Worm (Caenorhabditis elegans) whole organism, L4 larva: Measurements from ENCODE around the gene ugt-16.

Experiments used
- D1046.2 ChIP-seq: fragments of 200-800 bp; sonication (Bioruptor generic); IDR thresholded peaks from 2 replicates; pipeline ENCODE4 v1.3.6; 2022; ENCODE audit warnings: missing genetic modification characterization, missing compliant biosample characterization
- F26F4.8 ChIP-seq: fragments of 200-800 bp; sonication (Bioruptor generic); conservative IDR thresholded peaks from 2 replicates; pipeline ENCODE4 v1.3.6; 2022; ENCODE audit warnings: missing genetic modification characterization, missing compliant biosample characterization
- F44E2.7 ChIP-seq: fragments of 200-800 bp; sonication (Bioruptor generic); IDR thresholded peaks from 2 replicates; pipeline ENCODE4 v2.1.2; 2022; ENCODE audit warnings: missing genetic modification characterization, missing compliant biosample characterization
- R02D3.7 ChIP-seq: fragments of 150-350 bp; sonication (generic microtip); optimal IDR thresholded peaks from 3 replicates; lab custom pipeline; 2014; ENCODE audit warnings: missing biosample characterization, missing genetic modification characterization
- T26A8.4 ChIP-seq: fragments of 200-800 bp; sonication (Bioruptor generic); IDR thresholded peaks from 2 replicates; pipeline ENCODE4 v1.3.6; 2022; ENCODE audit warnings: missing genetic modification characterization, missing compliant biosample characterization
- Y105C5A.15 ChIP-seq: fragments of 200-800 bp; sonication (Bioruptor generic); IDR thresholded peaks from 2 replicates; pipeline ENCODE4 v1.3.6; 2022; ENCODE audit warnings: missing genetic modification characterization, missing compliant biosample characterization
- ZK546.5 ChIP-seq, 2 experiments: sonication (generic microtip); optimal IDR thresholded peaks; 2 replicates each; lab custom pipeline; 2017; ENCODE audit warnings: missing biosample characterization in 2 of 2, missing genetic modification characterization in 2 of 2
- aly-2 ChIP-seq: sonication (generic microtip); optimal IDR thresholded peaks from 2 replicates; lab custom pipeline; 2018; ENCODE audit warnings: missing biosample characterization, missing genetic modification characterization
- ceh-20 ChIP-seq: fragments of 200-800 bp; sonication (Bioruptor generic); IDR thresholded peaks from 2 replicates; pipeline ENCODE4 v1.3.6; 2022; ENCODE audit warnings: missing genetic modification reagents, missing genetic modification characterization, missing compliant biosample characterization
- ceh-28 ChIP-seq: fragments of 150-350 bp; optimal IDR thresholded peaks from 2 replicates; lab custom pipeline; 2014; ENCODE audit warnings: missing biosample characterization, missing genetic modification reagents, missing genetic modification characterization
- ceh-44 ChIP-seq: fragments of 200-800 bp; sonication (Bioruptor generic); IDR thresholded peaks from 2 replicates; pipeline ENCODE4 v1.3.6; 2022; ENCODE audit warnings: missing genetic modification reagents, missing genetic modification characterization, missing compliant biosample characterization
- ceh-82 ChIP-seq: sonication (generic microtip); optimal IDR thresholded peaks from 2 replicates; lab custom pipeline; 2017; ENCODE audit warnings: missing biosample characterization, missing genetic modification characterization
- ces-1 ChIP-seq: fragments of 150-350 bp; sonication (generic microtip); optimal IDR thresholded peaks from 4 replicates; lab custom pipeline; 2014; ENCODE audit warnings: missing biosample characterization, missing genetic modification reagents, missing genetic modification characterization
- cey-2 ChIP-seq: sonication (generic microtip); optimal IDR thresholded peaks from 3 replicates; lab custom pipeline; 2017; ENCODE audit warnings: missing genetic modification characterization, mild to moderate bottlenecking, missing compliant biosample characterization, antibody characterized with exemption, borderline replicate concordance; ENCODE audit not compliant: insufficient read depth
- ctbp-1 ChIP-seq: fragments of 200-800 bp; sonication (Bioruptor generic); IDR thresholded peaks from 2 replicates; pipeline ENCODE4 v1.3.6; 2022; ENCODE audit warnings: missing genetic modification reagents, missing genetic modification characterization, missing compliant biosample characterization
- daf-12 ChIP-seq: fragments of 150-350 bp; optimal IDR thresholded peaks from 2 replicates; lab custom pipeline; 2014; ENCODE audit warnings: missing biosample characterization, missing genetic modification reagents, missing genetic modification characterization
- daf-16 ChIP-seq, 3 experiments: sonication (generic microtip); optimal IDR thresholded peaks; 2 replicates each; lab custom pipeline; 2016 to 2017; ENCODE audit warnings: missing genetic modification characterization in 3 of 3, missing genetic modification reagents in 3 of 3, mild to moderate bottlenecking in 2 of 3, missing compliant biosample characterization in 2 of 3, missing biosample characterization in 1 of 3, moderate library complexity in 1 of 3
- daf-19 ChIP-seq: fragments of 200-800 bp; sonication (Bioruptor generic); conservative IDR thresholded peaks from 2 replicates; pipeline ENCODE4 v1.3.6; 2022; ENCODE audit warnings: missing genetic modification characterization, missing compliant biosample characterization
- dmd-9 ChIP-seq: fragments of 200-800 bp; sonication (Bioruptor generic); IDR thresholded peaks from 2 replicates; pipeline ENCODE4 v1.3.6; 2022; ENCODE audit warnings: missing genetic modification reagents, missing genetic modification characterization, missing compliant biosample characterization
- dpl-1 ChIP-seq: fragments of 150-350 bp; optimal IDR thresholded peaks from 2 replicates; lab custom pipeline; 2014; ENCODE audit warnings: missing biosample characterization, missing genetic modification reagents, missing genetic modification characterization
- egl-27 ChIP-seq: sonication (generic microtip); optimal IDR thresholded peaks from 3 replicates; lab custom pipeline; 2017; ENCODE audit warnings: missing biosample characterization, missing genetic modification reagents, missing genetic modification characterization
- fkh-10 ChIP-seq: fragments of 150-350 bp; optimal IDR thresholded peaks from 2 replicates; lab custom pipeline; 2014; ENCODE audit warnings: missing biosample characterization, missing genetic modification reagents, missing genetic modification characterization
- gei-8 ChIP-seq: fragments of 200-800 bp; sonication (Bioruptor generic); optimal IDR thresholded peaks from 2 replicates; lab custom pipeline; 2018; ENCODE audit warnings: mild to moderate bottlenecking, missing genetic modification characterization, missing compliant biosample characterization
- hif-1 ChIP-seq, 2 experiments: sonication (generic microtip); optimal IDR thresholded peaks; 2 replicates each; lab custom pipeline; 2016 to 2017; ENCODE audit warnings: missing compliant biosample characterization in 2 of 2, missing genetic modification characterization in 2 of 2, missing genetic modification reagents in 2 of 2, missing genotype in 2 of 2, mild to moderate bottlenecking in 1 of 2
- hlh-11 ChIP-seq: fragments of 200-800 bp; sonication (Bioruptor generic); optimal IDR thresholded peaks from 2 replicates; lab custom pipeline; 2018; ENCODE audit warnings: mild to moderate bottlenecking, missing genetic modification characterization, missing compliant biosample characterization
- hmg-1.1 ChIP-seq: fragments of 200-800 bp; sonication (Bioruptor generic); IDR thresholded peaks from 2 replicates; pipeline ENCODE4 v1.3.6; 2022; ENCODE audit warnings: missing genetic modification reagents, missing genetic modification characterization, missing compliant biosample characterization
- jun-1 ChIP-seq: fragments of 150-350 bp; optimal IDR thresholded peaks from 2 replicates; lab custom pipeline; 2014; ENCODE audit warnings: missing biosample characterization, missing genetic modification reagents, missing genetic modification characterization
- lim-7 ChIP-seq: fragments of 200-800 bp; sonication (Bioruptor generic); IDR thresholded peaks from 2 replicates; pipeline ENCODE4 v1.3.6; 2022; ENCODE audit warnings: missing genetic modification characterization, missing compliant biosample characterization
- lin-13 ChIP-seq: fragments of 150-350 bp; optimal IDR thresholded peaks from 2 replicates; lab custom pipeline; 2014; ENCODE audit warnings: missing biosample characterization, missing genetic modification reagents, missing genetic modification characterization
- lin-38 ChIP-seq: fragments of 200-800 bp; sonication (Bioruptor generic); IDR thresholded peaks from 2 replicates; pipeline ENCODE4 v1.3.6; 2022; ENCODE audit warnings: missing genetic modification reagents, missing genetic modification characterization, missing compliant biosample characterization
- lin-39 ChIP-seq: fragments of 150-350 bp; optimal IDR thresholded peaks from 2 replicates; lab custom pipeline; 2014; ENCODE audit warnings: missing biosample characterization, missing genetic modification reagents, missing genetic modification characterization
- mdt-29 ChIP-seq: fragments of 200-800 bp; sonication (Bioruptor generic); IDR thresholded peaks from 2 replicates; pipeline ENCODE4 v1.3.6; 2022; ENCODE audit warnings: missing genetic modification reagents, missing genetic modification characterization, missing compliant biosample characterization
- mep-1 ChIP-seq: fragments of 150-350 bp; sonication (generic microtip); optimal IDR thresholded peaks from 3 replicates; lab custom pipeline; 2014; ENCODE audit warnings: missing biosample characterization, missing genetic modification characterization
- mxl-3 ChIP-seq: fragments of 200-800 bp; sonication (Bioruptor generic); optimal IDR thresholded peaks from 2 replicates; lab custom pipeline; 2018; ENCODE audit warnings: mild to moderate bottlenecking, missing genetic modification characterization, missing compliant biosample characterization
- nhr-102 ChIP-seq: sonication (generic microtip); optimal IDR thresholded peaks from 2 replicates; lab custom pipeline; 2016; ENCODE audit warnings: mild to moderate bottlenecking, missing genetic modification characterization, moderate library complexity, missing compliant biosample characterization
- nhr-111 ChIP-seq: fragments of 200-800 bp; sonication (Bioruptor generic); optimal IDR thresholded peaks from 2 replicates; lab custom pipeline; 2018; ENCODE audit warnings: mild to moderate bottlenecking, missing genetic modification characterization, missing compliant biosample characterization
- nhr-237 ChIP-seq: sonication (generic microtip); optimal IDR thresholded peaks from 2 replicates; lab custom pipeline; 2017; ENCODE audit warnings: missing biosample characterization, missing genetic modification characterization
- nhr-41 ChIP-seq: fragments of 200-800 bp; sonication (Bioruptor generic); IDR thresholded peaks from 2 replicates; pipeline ENCODE4 v1.3.6; 2022; ENCODE audit warnings: missing genetic modification reagents, missing genetic modification characterization, missing compliant biosample characterization
- nhr-48 ChIP-seq: sonication (generic microtip); optimal IDR thresholded peaks from 2 replicates; lab custom pipeline; 2016; ENCODE audit warnings: mild to moderate bottlenecking, missing genetic modification characterization, missing compliant biosample characterization
- nhr-76 ChIP-seq: fragments of 150-350 bp; optimal IDR thresholded peaks from 2 replicates; lab custom pipeline; 2014; ENCODE audit warnings: missing biosample characterization, missing genetic modification characterization
- php-3 ChIP-seq: fragments of 200-800 bp; sonication (Bioruptor generic); IDR thresholded peaks from 2 replicates; pipeline ENCODE4 v1.3.6; 2022; ENCODE audit warnings: missing genetic modification reagents, missing genetic modification characterization, missing compliant biosample characterization
- saeg-2 ChIP-seq: fragments of 200-800 bp; sonication (Bioruptor generic); IDR thresholded peaks from 2 replicates; pipeline ENCODE4 v1.3.6; 2022; ENCODE audit warnings: missing genetic modification reagents, missing genetic modification characterization, missing compliant biosample characterization
- snpc-1.2 ChIP-seq: fragments of 200-800 bp; sonication (Bioruptor generic); IDR thresholded peaks from 2 replicates; pipeline ENCODE4 v1.3.6; 2022; ENCODE audit warnings: missing genetic modification reagents, missing genetic modification characterization, missing compliant biosample characterization
- spr-1 ChIP-seq: sonication (generic microtip); optimal IDR thresholded peaks from 2 replicates; lab custom pipeline; 2016; ENCODE audit warnings: mild to moderate bottlenecking, missing genetic modification characterization, missing compliant biosample characterization
- unc-130 ChIP-seq: sonication (generic microtip); optimal IDR thresholded peaks from 2 replicates; lab custom pipeline; 2016; ENCODE audit warnings: missing genetic modification reagents, missing genetic modification characterization, missing compliant biosample characterization
- zag-1 ChIP-seq: fragments of 150-350 bp; optimal IDR thresholded peaks from 2 replicates; lab custom pipeline; 2014; ENCODE audit warnings: missing biosample characterization, missing genetic modification characterization
- zfp-3 ChIP-seq: fragments of 200-800 bp; sonication (Bioruptor generic); conservative IDR thresholded peaks from 2 replicates; pipeline ENCODE4 v1.3.6; 2022; ENCODE audit warnings: missing genetic modification reagents, missing genetic modification characterization, missing compliant biosample characterization
- zip-11 ChIP-seq: fragments of 200-800 bp; sonication (Bioruptor generic); IDR thresholded peaks from 2 replicates; pipeline ENCODE4 v1.3.6; 2022; ENCODE audit warnings: missing genetic modification characterization, missing compliant biosample characterization
- zip-2 ChIP-seq: fragments of 150-350 bp; optimal IDR thresholded peaks from 2 replicates; lab custom pipeline; 2014; ENCODE audit warnings: missing biosample characterization, missing genetic modification characterization
- ztf-11 ChIP-seq: fragments of 150-350 bp; optimal IDR thresholded peaks from 2 replicates; lab custom pipeline; 2014; ENCODE audit warnings: missing biosample characterization, missing genetic modification characterization
- ztf-7 ChIP-seq: fragments of 150-350 bp; optimal IDR thresholded peaks from 2 replicates; lab custom pipeline; 2014; ENCODE audit warnings: missing biosample characterization, missing genetic modification characterization

ugt-16 gene

ce11 chrV:12869948-12870347 is 45.1 kb downstream of the ugt-16 start, which contains the start of gene T07F10.3 (continued):
- TF ChIP-seq F26F4.8 (GFP tag; lab: Robert Waterston, UW) (no peak), nhr-76 (tag; lab: Kevin White, UChicago) (no peak), Y105C5A.15 (no peak), mep-1 (tag; lab: Kevin White, UChicago) (no peak), hif-1 (tag; optimal IDR thresholded peaks at IDR 0.05; lab: Kevin White, UChicago) (peak in 1 of 2 experiments; percentile 94), ceh-20 (GFP tag; lab: Robert Waterston, UW) (peak; percentile 71), fkh-10 (GFP tag; lab: Kevin White, UChicago) (no peak), daf-12 (tag; lab: Kevin White, UChicago) (no peak), hmg-1.1 (GFP tag; lab: Robert Waterston, UW) (0 out of 2 replicates have a peak, but pooled peaks have one; percentile 34), ces-1 (GFP tag; lab: Kevin White, UChicago) (peak; percentile 25), gei-8 (GFP tag; lab: Kevin White, UChicago) (no peak), egl-27 (tag; lab: Kevin White, UChicago) (no peak), ztf-11 (no peak), lim-7 (no peak), zfp-3 (GFP tag; lab: Robert Waterston, UW) (peak; percentile 81; the same call in 1 of the 2 replicates), ZK546.5 (tag; optimal IDR thresholded peaks at IDR 0.05; lab: Kevin White, UChicago) (no peak), ceh-28 (tag; lab: Kevin White, UChicago) (no peak), nhr-102 (tag; lab: Kevin White, UChicago) (peak; percentile 79), aly-2 (tag; lab: Kevin White, UChicago) (no peak), nhr-41 (GFP tag; lab: Robert Waterston, UW) (no peak), ztf-7 (tag; lab: Kevin White, UChicago) (no peak), zip-11 (GFP tag; lab: Robert Waterston, UW) (no peak), snpc-1.2 (GFP tag; lab: Robert Waterston, UW) (0 out of 2 replicates have a peak, but pooled peaks have one; percentile 63), D1046.2 (GFP tag; lab: Robert Waterston, UW) (0 out of 2 replicates have a peak, but pooled peaks have one; percentile 41), saeg-2 (GFP tag; lab: Robert Waterston, UW) (0 out of 2 replicates have a peak, but pooled peaks have one; percentile 38), ctbp-1 (GFP tag; lab: Robert Waterston, UW) (no peak; the same call in 1 of the 2 replicates), zag-1 (tag; lab: Kevin White, UChicago) (no peak), lin-13 (GFP tag; lab: Kevin White, UChicago) (no peak), unc-130 (GFP tag; lab: Kevin White, UChicago) (peak; percentile 93), daf-16 (GFP tag; optimal IDR thresholded peaks at IDR 0.05; lab: Kevin White, UChicago) (peak in 1 of 2 experiments; percentile 41), daf-16 (tag; optimal IDR thresholded peaks at IDR 0.05; lab: Kevin White, UChicago) (peak; percentile 41), lin-38 (peak; percentile 81), mxl-3 (GFP tag; lab: Kevin White, UChicago) (peak; percentile 41), dpl-1 (peak; percentile 99), nhr-237 (tag; lab: Kevin White, UChicago) (no peak), F44E2.7 (no peak), spr-1 (tag; lab: Kevin White, UChicago) (peak; percentile 69), daf-19 (GFP tag; lab: Robert Waterston, UW) (no peak), R02D3.7 (tag; lab: Kevin White, UChicago) (no peak), cey-2 (no peak), mdt-29 (GFP tag; lab: Robert Waterston, UW) (peak; percentile 71), dmd-9 (GFP tag; lab: Robert Waterston, UW) (peak; percentile 93), zip-2 (tag; lab: Kevin White, UChicago) (no peak), jun-1 (tag; lab: Kevin White, UChicago) (no peak), hlh-11 (peak; percentile 64), ceh-82 (tag; lab: Kevin White, UChicago) (no peak), lin-39 (tag; lab: Kevin White, UChicago) (no peak), nhr-111 (no peak), php-3 (GFP tag; lab: Robert Waterston, UW) (0 out of 2 replicates have a peak, but pooled peaks have one; percentile 29), T26A8.4 (GFP tag; lab: Robert Waterston, UW) (peak; percentile 80), nhr-48 (tag; lab: Kevin White, UChicago) (peak; percentile 51), ceh-44 (GFP tag; lab: Robert Waterston, UW) (peak; percentile 46; the same call in 1 of the 2 replicates)
